Worm (Caenorhabditis elegans): ENCODE results near the gene ZC21.10.

Gene ZC21.10

DNA sequence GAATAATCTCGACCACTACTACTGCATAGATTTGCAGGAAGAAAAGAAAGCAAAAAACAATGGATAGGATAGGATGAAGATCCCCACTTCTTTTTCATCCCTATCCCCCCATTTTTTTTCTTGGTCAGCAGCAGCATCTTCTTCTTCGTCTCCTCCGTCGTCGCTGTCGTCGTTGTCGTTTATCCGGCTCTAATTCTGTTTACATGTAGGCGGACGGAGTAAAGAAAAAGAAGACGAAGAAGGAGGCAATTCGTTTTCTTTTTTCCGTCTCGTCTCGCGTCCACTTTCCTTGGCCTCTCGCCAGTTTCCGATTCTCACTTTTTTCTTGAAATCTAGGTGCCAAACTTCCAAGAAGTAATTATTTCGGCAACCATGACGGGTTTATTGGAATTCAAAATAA, 18.2 kb upstream of the ZC21.10 start:
- TF ChIP-seq fkh-10 (GFP tag; optimal IDR thresholded peaks at IDR 0.05) (peak; percentile 87), nhr-12 (tag; optimal IDR thresholded peaks at IDR 0.05) (no peak), snpc-4 (tag; optimal IDR thresholded peaks at IDR 0.05) (no peak), lsy-12 (tag; optimal IDR thresholded peaks at IDR 0.05) (no peak), pha-4 (tag; optimal IDR thresholded peaks at IDR 0.05) (no peak), jun-1 (tag; optimal IDR thresholded peaks at IDR 0.05) (no peak), daf-12 (tag; optimal IDR thresholded peaks at IDR 0.05) (no peak), ztf-4 (tag; optimal IDR thresholded peaks at IDR 0.05) (no peak), nfya-1 (tag; optimal IDR thresholded peaks at IDR 0.05; ENCODE audit: insufficient read depth) (peak; percentile 45), nhr-237 (tag; optimal IDR thresholded peaks at IDR 0.05) (no peak), ceh-9 (tag; optimal IDR thresholded peaks at IDR 0.05) (no peak), nhr-43 (tag; optimal IDR thresholded peaks at IDR 0.05; ENCODE audit: poor library complexity, severe bottlenecking) (no peak)

DNA sequence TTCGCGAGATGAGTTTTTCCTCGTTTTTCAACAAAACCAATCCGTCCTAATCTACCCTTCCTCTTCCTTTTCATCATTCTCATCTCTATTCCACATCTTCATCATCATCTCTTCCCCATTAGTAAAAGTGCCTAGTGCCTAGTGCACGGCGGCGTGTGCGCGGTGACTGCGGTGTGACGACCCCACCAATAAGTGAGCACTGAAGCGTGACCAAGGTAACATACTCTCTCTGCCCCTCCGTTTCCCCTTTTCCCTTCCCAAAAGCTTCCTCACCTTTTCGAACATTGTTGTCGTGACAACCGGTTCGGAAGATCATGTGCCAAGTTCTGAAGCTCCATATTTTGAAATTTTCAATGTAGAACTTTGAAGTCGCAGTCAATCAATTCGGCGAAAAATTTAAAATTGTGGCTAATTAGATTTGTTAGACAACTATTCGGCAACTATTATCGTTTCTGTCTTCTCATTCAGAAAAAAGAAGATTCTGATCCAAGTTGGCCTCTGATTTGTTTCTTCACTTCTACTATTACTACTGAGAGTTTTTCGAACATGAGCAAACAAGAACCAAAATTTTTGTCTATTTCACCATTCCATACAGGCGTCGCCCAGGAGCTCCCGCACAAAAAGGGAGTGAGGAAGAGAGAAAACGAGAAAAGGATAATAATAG, 17.5 kb upstream of the ZC21.10 start:
- TF ChIP-seq lin-39 (tag; optimal IDR thresholded peaks at IDR 0.05) (no peak), skn-1 (tag; optimal IDR thresholded peaks at IDR 0.05) (no peak), unc-39 (tag; optimal IDR thresholded peaks at IDR 0.05) (no peak), nhr-43 (tag; optimal IDR thresholded peaks at IDR 0.05; ENCODE audit: poor library complexity, severe bottlenecking) (no peak), R02D3.7 (tag; optimal IDR thresholded peaks at IDR 0.05) (no peak), pqm-1 (tag; optimal IDR thresholded peaks at IDR 0.05) (no peak), lin-15B (tag; optimal IDR thresholded peaks at IDR 0.05) (no peak), aly-2 (tag; optimal IDR thresholded peaks at IDR 0.05) (no peak), zag-1 (tag; optimal IDR thresholded peaks at IDR 0.05) (no peak)

DNA sequence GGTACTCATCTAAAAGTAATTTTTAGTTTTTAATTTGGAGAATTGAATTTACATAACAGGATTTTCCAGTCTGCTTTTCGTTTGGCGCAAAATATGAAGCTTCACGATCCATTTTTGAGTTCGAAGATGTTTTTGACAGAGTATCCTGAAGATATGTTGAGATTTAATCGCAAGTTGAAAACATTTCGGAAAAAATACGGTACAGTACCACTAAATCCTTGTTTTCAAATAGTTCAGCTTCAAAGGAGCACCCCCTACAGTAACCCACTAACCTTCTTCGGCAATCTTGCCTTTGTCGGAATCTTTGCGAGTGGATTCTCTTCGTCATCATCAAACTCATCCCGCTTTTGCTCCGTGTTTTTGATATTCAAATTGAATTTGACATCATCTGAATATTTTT, 10.9 kb upstream of the ZC21.10 start:
- no peak for TF ChIP-seq unc-39 (tag; optimal IDR thresholded peaks at IDR 0.05)
- TF ChIP-seq aly-2 (tag; optimal IDR thresholded peaks at IDR 0.05), result peak; percentile 25

DNA sequence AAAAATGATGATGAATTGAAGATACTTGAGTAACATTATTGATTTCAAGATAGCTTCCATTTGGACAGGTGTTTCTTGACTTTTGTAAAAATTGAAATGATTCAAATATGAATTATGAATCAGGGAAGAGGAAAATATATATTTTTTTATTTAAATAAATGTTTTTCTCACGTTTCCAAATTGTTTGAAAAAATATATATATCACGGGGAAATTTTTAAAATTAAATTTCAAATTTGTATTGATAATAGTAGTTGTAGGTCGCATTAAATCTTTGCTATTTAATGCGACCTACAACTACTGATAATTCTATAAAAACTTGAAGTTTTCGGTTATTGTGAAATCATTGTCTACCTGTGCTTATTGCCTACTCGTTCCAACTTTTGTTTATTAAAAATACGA, 10.0 kb upstream of the ZC21.10 start, which contains the start of gene ZC21.8:
ZC21.8 (minus strand) TSS at position 101 of the 400 bp plus-strand sequence.
- TF ChIP-seq lin-39 (tag; optimal IDR thresholded peaks at IDR 0.05) (no peak), ztf-4 (tag; optimal IDR thresholded peaks at IDR 0.05) (no peak), ztf-11 (tag; optimal IDR thresholded peaks at IDR 0.05) (no peak), pqm-1 (tag; optimal IDR thresholded peaks at IDR 0.05) (no peak), egl-27 (tag; optimal IDR thresholded peaks at IDR 0.05) (no peak), nhr-28 (tag; optimal IDR thresholded peaks at IDR 0.05) (no peak), pha-4 (tag; optimal IDR thresholded peaks at IDR 0.05) (no peak), elt-1 (tag; optimal IDR thresholded peaks at IDR 0.05) (no peak), egl-5 (tag; optimal IDR thresholded peaks at IDR 0.05) (no peak), elt-3 (tag; optimal IDR thresholded peaks at IDR 0.05) (no peak), daf-12 (tag; optimal IDR thresholded peaks at IDR 0.05) (no peak), nhr-12 (tag; optimal IDR thresholded peaks at IDR 0.05) (no peak), nhr-25 (tag; optimal IDR thresholded peaks at IDR 0.05) (no peak), ceh-28 (tag; optimal IDR thresholded peaks at IDR 0.05) (no peak), skn-1 (tag; optimal IDR thresholded peaks at IDR 0.05) (no peak), ama-1 (optimal IDR thresholded peaks at IDR 0.05) (no peak), unc-39 (tag; optimal IDR thresholded peaks at IDR 0.05) (no peak), nhr-237 (tag; optimal IDR thresholded peaks at IDR 0.05) (no peak), zag-1 (tag; optimal IDR thresholded peaks at IDR 0.05) (no peak)

DNA sequence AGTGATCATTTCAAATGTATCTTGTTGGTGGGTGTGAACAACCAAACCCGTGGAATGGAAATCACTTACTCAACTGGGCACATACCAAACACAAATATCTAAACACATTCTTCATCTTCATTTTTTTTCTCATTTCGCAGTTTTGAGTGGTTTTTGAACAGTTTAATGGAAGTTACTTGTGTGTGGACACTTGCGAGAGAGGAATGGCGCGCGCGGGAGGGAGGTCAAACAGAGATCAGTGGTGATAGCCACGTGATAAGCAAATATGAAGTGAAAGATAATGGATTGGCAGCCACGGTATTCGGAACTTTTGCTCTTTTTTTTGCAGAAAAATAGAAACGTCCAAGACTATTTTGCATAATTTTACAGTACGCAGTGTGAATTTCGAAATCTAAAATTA, 9.3 kb upstream of the ZC21.10 start:
- no peak for TF ChIP-seq lin-39 (tag; optimal IDR thresholded peaks at IDR 0.05)
- TF ChIP-seq pha-4 (tag; optimal IDR thresholded peaks at IDR 0.05), result peak; percentile 76
- no peak for TF ChIP-seq nhr-25 (tag; optimal IDR thresholded peaks at IDR 0.05)

DNA sequence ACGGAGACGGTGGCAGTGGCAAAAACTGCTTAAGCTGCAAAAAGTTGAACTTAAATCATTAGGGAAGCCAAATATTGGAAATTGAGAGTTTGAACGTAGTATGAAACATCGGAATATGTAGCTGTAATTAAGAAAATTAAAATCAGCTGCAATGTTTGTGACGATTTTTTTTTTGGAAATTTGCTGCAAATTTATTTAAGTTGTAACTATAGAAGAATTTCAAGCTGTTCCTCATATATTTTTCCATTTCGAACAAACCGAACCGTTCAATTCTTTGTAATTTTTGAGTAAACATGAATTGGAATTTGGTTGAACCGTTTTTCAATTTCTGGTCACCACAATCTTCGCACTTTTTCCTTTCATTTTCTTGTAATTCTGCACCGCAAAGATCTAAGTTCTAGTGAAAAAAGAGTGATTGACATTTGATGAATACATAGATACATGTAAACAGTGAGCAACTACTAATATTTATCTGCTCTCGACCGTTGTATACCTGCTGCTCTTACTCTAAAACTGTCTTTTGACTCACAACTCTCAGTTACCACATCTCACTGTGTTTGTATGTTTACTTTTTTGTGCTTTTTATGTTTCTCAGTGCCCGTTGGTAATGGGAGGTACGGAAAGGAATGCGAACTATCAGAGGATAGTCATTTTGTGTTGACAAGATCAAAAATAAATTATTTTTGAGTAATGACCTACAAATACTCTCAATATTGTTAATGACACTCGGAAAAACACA, 8.0 kb upstream of the ZC21.10 start:
- TF ChIP-seq pha-4 (tag; optimal IDR thresholded peaks at IDR 0.05) (peak; percentile 97), hmg-11 (tag; optimal IDR thresholded peaks at IDR 0.05) (no peak)
